Worm (Caenorhabditis elegans): Measurements from ENCODE around the gene gfi-3.
A peak's percentile ranks its signal among the peaks of the same experiment; 100 is the strongest.

Gene gfi-3

DNA sequence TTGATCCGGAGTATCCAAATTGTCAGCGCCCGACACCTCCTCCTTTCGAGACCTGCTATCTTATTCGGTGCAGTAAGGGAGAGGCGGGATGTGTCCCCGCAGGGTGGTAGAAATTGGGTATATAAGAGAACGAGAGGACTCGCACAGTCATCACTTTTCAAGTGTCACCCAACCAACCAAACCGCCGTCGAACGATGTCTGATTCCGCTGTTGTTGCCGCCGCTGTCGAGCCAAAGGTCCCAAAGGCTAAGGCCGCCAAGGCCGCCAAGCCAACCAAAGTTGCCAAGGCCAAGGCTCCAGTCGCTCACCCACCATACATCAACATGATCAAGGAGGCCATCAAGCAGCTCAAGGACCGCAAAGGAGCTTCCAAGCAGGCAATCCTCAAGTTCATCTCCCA is 9.6 kb downstream of the gfi-3 start, which contains the start of gene his-24 (continued):
- TF ChIP-seq nhr-28 (tag; optimal IDR thresholded peaks at IDR 0.05) = peak; percentile 56
- TF ChIP-seq ztf-11 (tag; optimal IDR thresholded peaks at IDR 0.05) = no peak
- TF ChIP-seq nhr-10 (tag; optimal IDR thresholded peaks at IDR 0.05) = no peak
- TF ChIP-seq pqm-1 (tag; optimal IDR thresholded peaks at IDR 0.05) = peak; percentile 40
- TF ChIP-seq dmd-6 (GFP tag; IDR thresholded peaks at IDR 0.05) = peak; percentile 61
- peak; percentile 19 for TF ChIP-seq F37D6.2 (tag; optimal IDR thresholded peaks at IDR 0.05)
- TF ChIP-seq lin-13 (GFP tag; optimal IDR thresholded peaks at IDR 0.05) = peak; percentile 25
- TF ChIP-seq ZK337.2 (GFP tag; IDR thresholded peaks at IDR 0.05) = no peak
- peak; percentile 71 for TF ChIP-seq hlh-30 (tag; optimal IDR thresholded peaks at IDR 0.05; ENCODE audit: insufficient read depth)
- TF ChIP-seq dve-1 (tag; optimal IDR thresholded peaks at IDR 0.05; ENCODE audit: insufficient read depth) = peak; percentile 81
- peak; percentile 54 for TF ChIP-seq T26A8.4 (GFP tag; IDR thresholded peaks at IDR 0.05)
- TF ChIP-seq tag-97 (GFP tag; IDR thresholded peaks at IDR 0.05) = no peak
- TF ChIP-seq hlh-11 (tag; optimal IDR thresholded peaks at IDR 0.05) = peak; percentile 70
- TF ChIP-seq daf-12 (tag; optimal IDR thresholded peaks at IDR 0.05) = no peak
- peak in 1 of 2 experiments; percentile 32 for TF ChIP-seq mdl-1 (tag; optimal IDR thresholded peaks at IDR 0.05)
- peak; percentile 73 for TF ChIP-seq tra-1 (GFP tag; IDR thresholded peaks at IDR 0.05)
- no peak for TF ChIP-seq lin-15B (tag; optimal IDR thresholded peaks at IDR 0.05)
- TF ChIP-seq nhr-111 (GFP tag; optimal IDR thresholded peaks at IDR 0.05) = no peak
- peak; percentile 81 for TF ChIP-seq mes-2 (tag; optimal IDR thresholded peaks at IDR 0.05; ENCODE audit: poor library complexity, severe bottlenecking)
- TF ChIP-seq aly-2 (tag; optimal IDR thresholded peaks at IDR 0.05) = no peak
- no peak for TF ChIP-seq Y105C5A.15 (GFP tag; IDR thresholded peaks at IDR 0.05)
- peak; percentile 83 for TF ChIP-seq ama-1 (optimal IDR thresholded peaks at IDR 0.05)
- TF ChIP-seq Y75B8A.6 (GFP tag; IDR thresholded peaks at IDR 0.05) = no peak
- TF ChIP-seq nhr-76 (tag; optimal IDR thresholded peaks at IDR 0.05) = no peak
- no peak for TF ChIP-seq zfp-2 (tag; optimal IDR thresholded peaks at IDR 0.05)
- no peak for TF ChIP-seq spr-3 (GFP tag; optimal IDR thresholded peaks at IDR 0.05)
- peak; percentile 79 for TF ChIP-seq hmg-1.1 (GFP tag; IDR thresholded peaks at IDR 0.05)
- TF ChIP-seq zag-1 (tag; optimal IDR thresholded peaks at IDR 0.05) = no peak
- no peak for TF ChIP-seq Y48G9A.11 (GFP tag; IDR thresholded peaks at IDR 0.05)
- peak; percentile 83 for TF ChIP-seq mep-1 (tag; optimal IDR thresholded peaks at IDR 0.05)
- no peak for TF ChIP-seq zip-2 (tag; optimal IDR thresholded peaks at IDR 0.05)
- TF ChIP-seq lin-1 (GFP tag; IDR thresholded peaks at IDR 0.05) = no peak
- no peak for TF ChIP-seq lim-7 (GFP tag; IDR thresholded peaks at IDR 0.05)
- TF ChIP-seq F49E8.2 (tag; optimal IDR thresholded peaks at IDR 0.05; ENCODE audit: borderline replicate concordance) = no peak
- peak; percentile 56; the same call in 1 of the 2 replicates for TF ChIP-seq egl-43 (GFP tag; IDR thresholded peaks at IDR 0.05)
- TF ChIP-seq madf-5 (GFP tag; IDR thresholded peaks at IDR 0.05) = no peak
- no peak for TF ChIP-seq lin-29 (GFP tag; IDR thresholded peaks at IDR 0.05)
- 0 out of 2 replicates have a peak, but pooled peaks have one; percentile 34 for TF ChIP-seq madf-9 (GFP tag; conservative IDR thresholded peaks at IDR 0.05)
- no peak for TF ChIP-seq ceh-62 (tag; optimal IDR thresholded peaks at IDR 0.05)
- TF ChIP-seq php-3 (GFP tag; IDR thresholded peaks at IDR 0.05) = peak; percentile 65
- no peak for TF ChIP-seq jun-1 (tag; optimal IDR thresholded peaks at IDR 0.05)
- TF ChIP-seq nhr-25 (tag; optimal IDR thresholded peaks at IDR 0.05; ENCODE audit: borderline replicate concordance, insufficient read depth) = peak; percentile 18
- TF ChIP-seq dpl-1 (GFP tag; optimal IDR thresholded peaks at IDR 0.05) = peak; percentile 45
- TF ChIP-seq T20F7.1 (GFP tag; optimal IDR thresholded peaks at IDR 0.05) = no peak
- TF ChIP-seq zfp-3 (GFP tag; conservative IDR thresholded peaks at IDR 0.05) = no peak
- TF ChIP-seq arid-1 (GFP tag; conservative IDR thresholded peaks at IDR 0.05) = no peak
- no peak for TF ChIP-seq unc-39 (tag; optimal IDR thresholded peaks at IDR 0.05)
- TF ChIP-seq hif-1 (tag; optimal IDR thresholded peaks at IDR 0.05) = peak in 1 of 2 experiments; percentile 51
- no peak for TF ChIP-seq ceh-28 (tag; optimal IDR thresholded peaks at IDR 0.05)
- TF ChIP-seq nhr-77 (tag; optimal IDR thresholded peaks at IDR 0.05) = peak; percentile 63
- TF ChIP-seq dmd-9 (GFP tag; IDR thresholded peaks at IDR 0.05) = peak; percentile 66; the same call in 1 of the 2 replicates
- peak; percentile 20 for TF ChIP-seq ztf-7 (tag; optimal IDR thresholded peaks at IDR 0.05)

Data from whole organism, L4 larva.